Fruit fly (Drosophila melanogaster) whole organism, embryonic: ENCODE data around the gene CG8379.

Source experiments
- Ada2b ChIP-seq: fragments of 200-800 bp; sonication (Bioruptor generic); IDR thresholded peaks from 2 replicates; pipeline ENCODE4 v1.3.6; 2022; ENCODE audit warnings: missing biosample characterization, missing genetic modification characterization
- CG10321 ChIP-seq: fragments of 200-800 bp; sonication (Bioruptor generic); IDR thresholded peaks from 2 replicates; pipeline ENCODE4 v1.3.6; 2022; ENCODE audit warnings: missing biosample characterization, missing genetic modification characterization
- CG10462 ChIP-seq: fragments of 200-800 bp; sonication (Bioruptor generic); optimal IDR thresholded peaks from 2 replicates; lab custom pipeline; 2016; ENCODE audit warnings: missing biosample characterization, missing genetic modification characterization
- CG10959 ChIP-seq: fragments of 200-800 bp; sonication (Bioruptor generic); IDR thresholded peaks from 2 replicates; pipeline ENCODE4 v1.3.6; 2022; ENCODE audit warnings: missing biosample characterization, missing genetic modification characterization
- CG1233 ChIP-seq: fragments of 200-800 bp; sonication (Bioruptor generic); optimal IDR thresholded peaks from 4 replicates; lab custom pipeline; 2018; ENCODE audit warnings: missing biosample characterization, mild to moderate bottlenecking, missing genetic modification characterization
- CG12659 ChIP-seq: fragments of 200-800 bp; sonication (Bioruptor generic); optimal IDR thresholded peaks from 3 replicates; lab custom pipeline; 2017; ENCODE audit warnings: mild to moderate bottlenecking, missing biosample characterization, missing genetic modification reagents, missing genetic modification characterization
- CG12942 ChIP-seq: fragments of 200-800 bp; sonication (Bioruptor generic); optimal IDR thresholded peaks from 3 replicates; lab custom pipeline; 2016; ENCODE audit warnings: missing biosample characterization, missing genetic modification characterization
- CG13123 ChIP-seq: fragments of 200-800 bp; sonication (Bioruptor generic); optimal IDR thresholded peaks from 2 replicates; lab custom pipeline; 2016; ENCODE audit warnings: missing biosample characterization, missing genetic modification characterization
- CG13287 ChIP-seq: fragments of 200-800 bp; sonication (Bioruptor generic); IDR thresholded peaks from 2 replicates; pipeline ENCODE4 v1.3.6; 2022; ENCODE audit warnings: missing biosample characterization, missing genetic modification characterization; ENCODE audit not compliant: partially characterized antibody
- CG13296 ChIP-seq: fragments of 200-800 bp; sonication (Bioruptor generic); optimal IDR thresholded peaks from 3 replicates; lab custom pipeline; 2018; ENCODE audit warnings: missing biosample characterization, mild to moderate bottlenecking, missing genetic modification characterization
- CG14050 ChIP-seq: fragments of 200-800 bp; sonication (Bioruptor generic); IDR thresholded peaks from 3 replicates; pipeline ENCODE4 v1.3.6; 2022; ENCODE audit warnings: missing biosample characterization, missing genetic modification characterization
- CG14667 ChIP-seq: fragments of 200-800 bp; sonication (Bioruptor generic); IDR thresholded peaks from 2 replicates; pipeline ENCODE4 v1.3.6; 2022; ENCODE audit warnings: missing biosample characterization, missing genetic modification characterization
- CG14710 ChIP-seq: fragments of 200-800 bp; sonication (Bioruptor generic); optimal IDR thresholded peaks from 3 replicates; lab custom pipeline; 2019; ENCODE audit warnings: missing biosample characterization, mild to moderate bottlenecking, missing genetic modification characterization, moderate library complexity
- CG30020 ChIP-seq: fragments of 200-800 bp; optimal IDR thresholded peaks from 2 replicates; lab custom pipeline; 2019; ENCODE audit warnings: missing biosample characterization, mild to moderate bottlenecking, missing genetic modification characterization, moderate library complexity
- CG33557 ChIP-seq: fragments of 200-800 bp; sonication (Bioruptor generic); optimal IDR thresholded peaks from 2 replicates; lab custom pipeline; 2019; ENCODE audit warnings: missing biosample characterization, mild to moderate bottlenecking, missing genetic modification characterization, moderate library complexity
- CG4820 ChIP-seq: fragments of 200-800 bp; sonication (Bioruptor generic); optimal IDR thresholded peaks from 3 replicates; lab custom pipeline; 2016; ENCODE audit warnings: missing biosample characterization, missing genetic modification characterization
- CG5180 ChIP-seq: fragments of 200-800 bp; sonication (Bioruptor generic); optimal IDR thresholded peaks from 3 replicates; lab custom pipeline; 2017; ENCODE audit warnings: missing biosample characterization, missing genetic modification characterization, mild to moderate bottlenecking, moderate library complexity, missing genetic modification reagents
- CG6254 ChIP-seq: fragments of 200-800 bp; sonication (Bioruptor generic); optimal IDR thresholded peaks from 3 replicates; lab custom pipeline; 2017; ENCODE audit warnings: mild to moderate bottlenecking, missing biosample characterization, missing genetic modification reagents, missing genetic modification characterization
- CG7987 ChIP-seq: fragments of 200-800 bp; sonication (Bioruptor generic); optimal IDR thresholded peaks from 2 replicates; lab custom pipeline; 2018; ENCODE audit warnings: missing biosample characterization, mild to moderate bottlenecking, missing genetic modification characterization, moderate library complexity
- CG8290 ChIP-seq, 3 experiments: fragments of 200-800 bp; sonication (Bioruptor generic); optimal IDR thresholded peaks; 2 replicates each; lab custom pipeline; 2016 to 2019; ENCODE audit warnings: missing biosample characterization in 3 of 3, missing genetic modification characterization in 3 of 3, mild to moderate bottlenecking in 2 of 3, moderate library complexity in 1 of 3
- CG8388 ChIP-seq: fragments of 200-800 bp; sonication (Bioruptor generic); optimal IDR thresholded peaks from 2 replicates; lab custom pipeline; 2019; ENCODE audit warnings: missing biosample characterization, mild to moderate bottlenecking, missing genetic modification characterization, moderate library complexity
- Drgx ChIP-seq: fragments of 200-800 bp; sonication (Bioruptor generic); IDR thresholded peaks from 2 replicates; pipeline ENCODE4 v1.3.6; 2022; ENCODE audit warnings: missing biosample characterization, missing genetic modification characterization
- Gsc ChIP-seq: fragments of 200-800 bp; sonication (Bioruptor generic); IDR thresholded peaks from 2 replicates; pipeline ENCODE4 v1.3.6; 2022; ENCODE audit warnings: missing biosample characterization, missing genetic modification characterization
- HLHmδ ChIP-seq: fragments of 200-800 bp; sonication (Bioruptor generic); optimal IDR thresholded peaks from 2 replicates; lab custom pipeline; 2018; ENCODE audit warnings: missing biosample characterization, mild to moderate bottlenecking, missing genetic modification characterization, moderate library complexity
- Hey ChIP-seq: fragments of 200-800 bp; sonication (Bioruptor generic); optimal IDR thresholded peaks from 3 replicates; lab custom pipeline; 2018; ENCODE audit warnings: missing biosample characterization, mild to moderate bottlenecking, missing genetic modification characterization
- Hr51 ChIP-seq, 2 experiments: fragments of 200-800 bp; sonication (Bioruptor generic); optimal IDR thresholded peaks; 2 replicates in 1 of 2; 3 replicates in 1 of 2; lab custom pipeline; 2016 to 2018; ENCODE audit warnings: missing biosample characterization in 2 of 2, missing genetic modification characterization in 2 of 2, mild to moderate bottlenecking in 1 of 2, moderate library complexity in 1 of 2
- Pdp1 ChIP-seq, 2 experiments: fragments of 200-800 bp; sonication (Bioruptor generic); optimal IDR thresholded peaks; 3 replicates each; lab custom pipeline; 2016; ENCODE audit warnings: missing biosample characterization in 2 of 2, missing genetic modification characterization in 2 of 2, mild to moderate bottlenecking in 1 of 2, moderate library complexity in 1 of 2
- Rfx ChIP-seq: fragments of 200-800 bp; sonication (Bioruptor generic); IDR thresholded peaks from 2 replicates; pipeline ENCODE4 v1.3.6; 2022; ENCODE audit warnings: missing biosample characterization, missing genetic modification characterization
- Rx ChIP-seq: fragments of 200-800 bp; sonication (Bioruptor generic); IDR thresholded peaks from 2 replicates; pipeline ENCODE4 v1.3.6; 2022; ENCODE audit warnings: missing biosample characterization, missing genetic modification characterization
- Usf ChIP-seq: fragments of 200-800 bp; sonication (Bioruptor generic); optimal IDR thresholded peaks from 2 replicates; lab custom pipeline; 2017; ENCODE audit warnings: missing genotype, missing biosample characterization, missing genetic modification characterization
- abd-A ChIP-seq: fragments of 200-800 bp; sonication (Bioruptor generic); optimal IDR thresholded peaks from 3 replicates; lab custom pipeline; 2019; ENCODE audit warnings: missing biosample characterization, mild to moderate bottlenecking, missing genetic modification characterization, moderate library complexity
- ap ChIP-seq: fragments of 200-800 bp; sonication (Bioruptor generic); IDR thresholded peaks from 2 replicates; pipeline ENCODE4 v1.3.6; 2022; ENCODE audit warnings: missing biosample characterization, missing genetic modification characterization
- bigmax ChIP-seq: fragments of 200-800 bp; sonication (Bioruptor generic); optimal IDR thresholded peaks from 2 replicates; lab custom pipeline; 2018; ENCODE audit warnings: missing biosample characterization, mild to moderate bottlenecking, missing genetic modification characterization
- cad ChIP-seq: fragments of >200 bp; optimal IDR thresholded peaks from 2 replicates; lab custom pipeline; 2017; ENCODE audit warnings: missing biosample characterization, missing genetic modification characterization
- chif ChIP-seq, 2 experiments: fragments of 200-800 bp; sonication (Bioruptor generic); optimal IDR thresholded peaks; 3 replicates each; lab custom pipeline; 2016; ENCODE audit warnings: missing biosample characterization in 2 of 2, missing genetic modification characterization in 2 of 2
- ems ChIP-seq: fragments of 200-800 bp; sonication (Bioruptor generic); optimal IDR thresholded peaks from 3 replicates; lab custom pipeline; 2016; ENCODE audit warnings: missing biosample characterization, missing genetic modification characterization
- eyg ChIP-seq: fragments of 200-800 bp; sonication (Bioruptor generic); optimal IDR thresholded peaks from 3 replicates; lab custom pipeline; 2016; ENCODE audit warnings: missing biosample characterization, missing genetic modification characterization
- gro ChIP-seq: fragments of 200-800 bp; sonication (Bioruptor generic); optimal IDR thresholded peaks from 2 replicates; lab custom pipeline; 2016; ENCODE audit warnings: missing biosample characterization, missing genetic modification characterization
- lilli ChIP-seq: fragments of 200-800 bp; sonication (Bioruptor generic); optimal IDR thresholded peaks from 3 replicates; lab custom pipeline; 2016; ENCODE audit warnings: missing biosample characterization, missing genetic modification characterization
- mam ChIP-seq: fragments of 200-800 bp; sonication (Bioruptor generic); optimal IDR thresholded peaks from 3 replicates; lab custom pipeline; 2016; ENCODE audit warnings: missing biosample characterization, missing genetic modification characterization
- odd ChIP-seq: fragments of 200-800 bp; sonication (Bioruptor generic); optimal IDR thresholded peaks from 2 replicates; lab custom pipeline; 2017; ENCODE audit warnings: missing biosample characterization, mild to moderate bottlenecking, missing genetic modification characterization
- peb ChIP-seq: fragments of 200-800 bp; sonication (Bioruptor generic); IDR thresholded peaks from 2 replicates; pipeline ENCODE4 v1.3.6; 2022; ENCODE audit warnings: missing biosample characterization, missing genetic modification characterization
- pita ChIP-seq: fragments of 200-800 bp; sonication (Bioruptor generic); optimal IDR thresholded peaks from 2 replicates; lab custom pipeline; 2017; ENCODE audit warnings: missing biosample characterization, mild to moderate bottlenecking, missing genetic modification characterization
- pnt ChIP-seq: fragments of 200-800 bp; sonication (Bioruptor generic); optimal IDR thresholded peaks from 3 replicates; lab custom pipeline; 2016; ENCODE audit warnings: missing biosample characterization, missing genetic modification characterization
- prd ChIP-seq, 3 experiments: fragments of >200 bp in 2 of 3; fragments of 200-800 bp in 1 of 3; sonication (Bioruptor generic) in 1 of 3; optimal IDR thresholded peaks in 2 of 3; IDR thresholded peaks in 1 of 3; 2 replicates in 2 of 3; 3 replicates in 1 of 3; pipeline versions ENCODE4 v1.3.6 to Lab custom; 2017 to 2022; ENCODE audit warnings: missing biosample characterization in 1 of 3, missing genetic modification characterization in 1 of 3
- scrt ChIP-seq: fragments of 200-800 bp; sonication (Bioruptor generic); optimal IDR thresholded peaks from 2 replicates; lab custom pipeline; 2018; ENCODE audit warnings: missing biosample characterization, mild to moderate bottlenecking, missing genetic modification characterization, moderate library complexity
- ttk ChIP-seq: fragments of 200-800 bp; sonication (Bioruptor generic); IDR thresholded peaks from 2 replicates; pipeline ENCODE4 v2.1.2; 2022; ENCODE audit warnings: missing biosample characterization, missing genetic modification characterization
- wdn ChIP-seq: fragments of 200-800 bp; sonication (Bioruptor generic); IDR thresholded peaks from 2 replicates; pipeline ENCODE4 v1.3.6; 2022; ENCODE audit warnings: missing biosample characterization, missing genetic modification characterization

CG8379 gene

DNA sequence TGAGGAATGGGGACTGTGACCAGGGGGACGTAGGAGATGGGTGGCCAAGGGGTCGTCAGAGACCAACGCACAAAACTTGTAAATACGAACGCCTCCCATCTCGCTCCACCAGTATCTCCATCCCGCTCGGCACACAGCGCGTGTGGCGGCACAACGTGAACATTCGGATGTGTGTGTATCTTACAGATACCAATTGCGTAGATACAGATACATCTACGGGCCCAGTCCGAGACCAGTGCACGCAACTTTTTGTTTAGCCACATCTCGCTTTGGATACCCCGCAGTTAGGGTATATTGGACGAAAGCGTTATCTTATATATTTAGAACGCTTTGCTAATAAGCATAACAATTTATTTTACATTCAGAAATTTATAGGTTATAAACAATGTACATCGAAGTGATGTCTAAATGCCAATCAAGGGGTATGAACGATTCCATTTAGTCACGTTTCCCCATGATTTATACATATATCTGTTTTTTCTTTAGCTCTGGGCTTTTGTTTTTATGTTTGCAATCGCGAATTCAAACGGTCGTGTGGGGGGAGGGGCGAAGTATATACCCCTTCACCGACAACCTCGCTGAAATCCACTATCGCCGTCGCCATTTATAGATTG lies 12.8 kb upstream of the CG8379 start (continued):
- TF ChIP-seq CG14667 (GFP tag; lab: Robert Waterston, UW) = peak; percentile 98
- peak; percentile 98 for TF ChIP-seq CG4820 (GFP tag; lab: Kevin White, UChicago)
- no peak for TF ChIP-seq cad (GFP tag; lab: Kevin White, UChicago)
- TF ChIP-seq Pdp1 (GFP tag; optimal IDR thresholded peaks at IDR 0.05; lab: Kevin White, UChicago) = peak; percentile 98 to 99
- peak; percentile 98 for TF ChIP-seq ttk
- peak; percentile 98 for TF ChIP-seq ap (GFP tag; lab: Robert Waterston, UW)
- TF ChIP-seq odd (GFP tag; lab: Kevin White, UChicago) = peak; percentile 98
- peak; percentile 99 for TF ChIP-seq CG13296 (GFP tag; lab: Kevin White, UChicago)
- peak; percentile 98 for TF ChIP-seq Rx (GFP tag; lab: Robert Waterston, UW)
- peak; percentile 99 for TF ChIP-seq ems
- TF ChIP-seq CG10462 (GFP tag; lab: Kevin White, UChicago) = peak; percentile 98
- TF ChIP-seq CG8290 (GFP tag; optimal IDR thresholded peaks at IDR 0.05; lab: Kevin White, UChicago) = peak; percentile 94
- peak; percentile 78 to 100 for TF ChIP-seq CG8290 (tag; optimal IDR thresholded peaks at IDR 0.05; lab: Kevin White, UChicago)
- peak; percentile 100 for TF ChIP-seq lilli
- TF ChIP-seq Hr51 (GFP tag; optimal IDR thresholded peaks at IDR 0.05; lab: Kevin White, UChicago) = peak; percentile 99
- TF ChIP-seq CG12659 = peak; percentile 99
- TF ChIP-seq prd (optimal IDR thresholded peaks at IDR 0.05; lab: Kevin White, UChicago) = no peak
- peak; percentile 99 for TF ChIP-seq prd (GFP tag; IDR thresholded peaks at IDR 0.05; lab: Robert Waterston, UW)
- TF ChIP-seq CG30020 = peak; percentile 86
- TF ChIP-seq gro = peak; percentile 99
- peak; percentile 97 for TF ChIP-seq CG13123
- TF ChIP-seq bigmax (GFP tag; lab: Kevin White, UChicago) = peak; percentile 90
- TF ChIP-seq CG5180 (GFP tag; lab: Kevin White, UChicago) = peak; percentile 94
- TF ChIP-seq Hey (tag; lab: Kevin White, UChicago) = peak; percentile 94
- peak; percentile 98 to 99 for TF ChIP-seq chif (GFP tag; optimal IDR thresholded peaks at IDR 0.05; lab: Kevin White, UChicago)
- peak; percentile 98 for TF ChIP-seq eyg (GFP tag; lab: Kevin White, UChicago)
- peak; percentile 97 for TF ChIP-seq CG7987
- TF ChIP-seq CG14050 (GFP tag; lab: Robert Waterston, UW) = peak; percentile 99
- peak; percentile 89 for TF ChIP-seq HLHmδ (GFP tag; lab: Kevin White, UChicago)
- no peak for TF ChIP-seq pita (GFP tag; lab: Kevin White, UChicago)
- TF ChIP-seq Usf = peak; percentile 98
- TF ChIP-seq Drgx (GFP tag; lab: Robert Waterston, UW) = peak; percentile 99
- no peak for TF ChIP-seq Gsc (GFP tag; lab: Robert Waterston, UW)
- peak; percentile 97 for TF ChIP-seq abd-A (tag; lab: Kevin White, UChicago)
- TF ChIP-seq scrt = peak; percentile 98
- peak; percentile 98 for TF ChIP-seq CG12942
- peak; percentile 35; the same call in 1 of the 2 replicates for TF ChIP-seq CG13287 (GFP tag; lab: Robert Waterston, UW)

DNA sequence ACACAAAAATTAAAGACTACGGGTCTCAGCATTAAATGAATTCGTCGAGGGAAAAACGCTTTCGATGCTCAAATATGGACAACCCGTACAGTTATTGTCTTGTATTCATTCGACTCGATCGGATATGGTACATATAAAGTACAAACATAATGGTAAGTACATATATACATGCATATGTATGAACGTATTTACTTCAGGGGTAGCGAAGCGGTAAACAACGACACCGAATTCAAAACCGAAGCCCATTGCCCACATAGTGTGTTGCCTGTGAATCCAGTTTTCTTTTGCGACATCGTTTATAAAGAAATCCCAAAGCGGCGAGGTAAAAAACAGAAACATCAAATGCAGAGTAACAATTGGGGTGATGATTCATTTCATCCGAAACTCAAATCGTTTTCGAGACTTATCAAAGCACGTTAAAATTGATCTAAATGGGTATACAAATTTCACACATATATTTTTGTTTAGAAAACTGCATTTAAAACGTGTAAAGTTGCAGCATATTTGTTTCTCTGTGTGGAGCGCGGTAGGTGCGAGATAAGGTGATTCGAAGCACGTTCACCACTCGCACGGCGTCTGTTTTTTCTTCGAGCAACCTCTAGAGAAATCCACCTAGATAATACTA lies 11.8 kb upstream of the CG8379 start:
- TF ChIP-seq CG5180 (GFP tag; lab: Kevin White, UChicago) (no peak), wdn (GFP tag; lab: Robert Waterston, UW) (0 out of 2 replicates have a peak, but pooled peaks have one; percentile 24), peb (GFP tag; lab: Robert Waterston, UW) (no peak), CG8290 (GFP tag; optimal IDR thresholded peaks at IDR 0.05; lab: Kevin White, UChicago) (no peak), CG8290 (tag; optimal IDR thresholded peaks at IDR 0.05; lab: Kevin White, UChicago) (peak in 1 of 2 experiments; percentile 23), CG14710 (peak; percentile 32), CG10959 (GFP tag; lab: Robert Waterston, UW) (peak; percentile 17; the same call in 1 of the 2 replicates), mam (GFP tag; lab: Kevin White, UChicago) (peak; percentile 28), pnt (GFP tag; lab: Kevin White, UChicago) (peak; percentile 17), Rfx (GFP tag; lab: Robert Waterston, UW) (peak; percentile 71; the same call in 1 of the 2 replicates), CG8388 (peak; percentile 16), CG6254 (GFP tag; lab: Kevin White, UChicago) (peak; percentile 12), CG33557 (GFP tag; lab: Kevin White, UChicago) (no peak), CG10321 (peak; percentile 44; the same call in 1 of the 2 replicates), CG1233 (GFP tag; lab: Kevin White, UChicago) (no peak), Ada2b (GFP tag; lab: Robert Waterston, UW) (peak; percentile 51)
